Fruit fly (Drosophila melanogaster) Kc167 (cell line): ENCODE data around the gene CG33688.

Experiments used
- Myc ChIP-seq: fragments of >200 bp; optimal IDR thresholded peaks from 2 replicates; lab custom pipeline; 2017; ENCODE audit warnings: missing external identifiers
- Sin3A ChIP-seq: fragments of >200 bp; optimal IDR thresholded peaks from 2 replicates; lab custom pipeline; 2018; ENCODE audit warnings: missing external identifiers
- insv ChIP-seq: fragments of >200 bp; optimal IDR thresholded peaks from 3 replicates; lab custom pipeline; 2018; ENCODE audit warnings: missing external identifiers
- ttk ChIP-seq: sonication (Bioruptor generic); optimal IDR thresholded peaks from 2 replicates; lab custom pipeline; 2017; ENCODE audit warnings: missing external identifiers

DNA sequence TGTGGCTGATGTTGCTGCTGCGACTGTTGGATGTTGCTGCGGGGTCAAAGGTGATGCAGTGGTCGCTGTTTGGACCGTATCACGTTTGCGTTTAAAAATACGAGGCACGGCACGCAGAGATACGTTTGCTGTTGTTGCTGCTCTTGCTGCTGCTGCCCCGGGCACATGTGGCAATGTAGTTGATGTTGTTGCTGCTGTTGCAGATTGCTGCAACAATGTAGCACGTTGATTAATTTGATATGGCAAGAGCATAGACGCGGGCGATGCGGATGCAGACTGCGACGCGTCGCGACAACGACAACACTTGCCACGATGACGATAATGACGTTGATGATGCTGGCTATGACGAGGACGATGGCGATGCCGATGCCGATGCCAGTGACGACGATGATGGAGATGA lies 14.2 kb downstream of the CG33688 start:
- TF ChIP-seq Myc (lab: Kevin White, UChicago) (no peak), Sin3A (lab: Kevin White, UChicago) (no peak), insv (lab: Kevin White, UChicago) (no peak), ttk (lab: Kevin White, UChicago) (no peak)
